Fruit fly (Drosophila melanogaster): ENCODE data around the gene CG10657.

The CG10657 gene

DNA sequence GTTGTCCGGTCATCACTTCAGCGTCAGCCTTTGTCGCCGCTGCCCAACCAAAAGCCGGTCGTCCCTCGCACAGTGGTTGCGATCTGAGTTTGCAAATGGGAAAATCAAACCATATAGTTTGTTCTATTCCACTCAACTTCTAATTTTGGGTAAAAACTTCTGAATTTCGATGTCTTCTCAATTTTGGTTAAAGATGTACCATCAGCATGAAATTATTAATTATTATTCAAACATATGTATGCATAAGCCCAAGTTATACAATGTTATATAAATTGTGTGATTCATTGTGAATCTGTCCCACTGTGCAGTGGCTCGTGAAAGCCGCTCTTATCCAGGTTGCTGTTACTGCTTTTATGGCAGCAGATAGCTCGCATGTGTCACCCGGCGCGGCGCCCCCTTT, 54.4 kb downstream of the CG10657 start (continued):
- no peak for TF ChIP-seq tll (GFP tag; optimal IDR thresholded peaks at IDR 0.05)
- no peak for TF ChIP-seq dm (GFP tag; optimal IDR thresholded peaks at IDR 0.05)
- TF ChIP-seq Hmr (GFP tag; optimal IDR thresholded peaks at IDR 0.05) = no peak
- peak; percentile 19 for TF ChIP-seq az2 (GFP tag; optimal IDR thresholded peaks at IDR 0.05)
- no peak for TF ChIP-seq NC2β (GFP tag; optimal IDR thresholded peaks at IDR 0.05)
- no peak for TF ChIP-seq Taf1 (GFP tag; IDR thresholded peaks at IDR 0.05)
- no peak for TF ChIP-seq croc (GFP tag; conservative IDR thresholded peaks at IDR 0.05)
- TF ChIP-seq CG10267 (tag; optimal IDR thresholded peaks at IDR 0.05) = peak; percentile 13
- peak; percentile 11 for TF ChIP-seq CG9727 (GFP tag; optimal IDR thresholded peaks at IDR 0.05)
- TF ChIP-seq CG10979 (tag; optimal IDR thresholded peaks at IDR 0.05) = peak; percentile 54
- TF ChIP-seq CG33557 (GFP tag; optimal IDR thresholded peaks at IDR 0.05) = peak; percentile 31
- TF ChIP-seq bsh (GFP tag; optimal IDR thresholded peaks at IDR 0.05) = peak; percentile 20 to 47
- TF ChIP-seq nom (GFP tag; optimal IDR thresholded peaks at IDR 0.05) = peak; percentile 19
- TF ChIP-seq CG14710 (tag; optimal IDR thresholded peaks at IDR 0.05) = peak; percentile 38
- 0 out of 2 replicates have a peak, but pooled peaks have one; percentile 6 for TF ChIP-seq Drgx (GFP tag; IDR thresholded peaks at IDR 0.05)
- TF ChIP-seq Pdp1 (GFP tag; optimal IDR thresholded peaks at IDR 0.05) = peak in 1 of 2 experiments; percentile 39
- no peak for TF ChIP-seq Sin3A (optimal IDR thresholded peaks at IDR 0.05)
- TF ChIP-seq cad (GFP tag; optimal IDR thresholded peaks at IDR 0.05) = no peak
- no peak for TF ChIP-seq Vsx1 (GFP tag; optimal IDR thresholded peaks at IDR 0.05)
- TF ChIP-seq CG18262 (tag; optimal IDR thresholded peaks at IDR 0.05) = peak; percentile 43
- TF ChIP-seq CG8388 (GFP tag; optimal IDR thresholded peaks at IDR 0.05) = no peak
- peak; percentile 32 for TF ChIP-seq CG12391 (tag; optimal IDR thresholded peaks at IDR 0.05)
- TF ChIP-seq CG15696 (tag; optimal IDR thresholded peaks at IDR 0.05) = peak; percentile 45
- TF ChIP-seq CG12659 (GFP tag; optimal IDR thresholded peaks at IDR 0.05) = no peak
- peak; percentile 12 for TF ChIP-seq CG8924 (tag; optimal IDR thresholded peaks at IDR 0.05)
- TF ChIP-seq Sox102F (GFP tag; optimal IDR thresholded peaks at IDR 0.05) = no peak
- peak; percentile 9 for TF ChIP-seq phol (tag; optimal IDR thresholded peaks at IDR 0.05)
- TF ChIP-seq slbo (GFP tag; IDR thresholded peaks at IDR 0.05) = no peak
- no peak for TF ChIP-seq CG6175 (GFP tag; IDR thresholded peaks at IDR 0.05)
- peak; percentile 1 for TF ChIP-seq CG4424 (GFP tag; optimal IDR thresholded peaks at IDR 0.05)
- TF ChIP-seq CG17829 (tag; optimal IDR thresholded peaks at IDR 0.05) = peak; percentile 28
- peak; percentile 8 for TF ChIP-seq Blimp-1 (GFP tag; optimal IDR thresholded peaks at IDR 0.05)
- peak; percentile 3 for TF ChIP-seq CoRest (tag; optimal IDR thresholded peaks at IDR 0.05)
- peak; percentile 1 for TF ChIP-seq CG13424 (tag; optimal IDR thresholded peaks at IDR 0.05)
- peak; percentile 68 for TF ChIP-seq sens (GFP tag)

Data from whole organism, embryonic.